Fruit fly (Drosophila melanogaster) whole organism, prepupa: ENCODE results near the gene CG11586.

Experiments used
- Blimp-1 ChIP-seq: fragments of 200-800 bp; sonication (Bioruptor generic); optimal IDR thresholded peaks from 3 replicates; lab custom pipeline; 2017; ENCODE audit warnings: missing biosample characterization, missing genetic modification characterization, mild to moderate bottlenecking, moderate library complexity, missing genetic modification reagents
- CG10669 ChIP-seq: fragments of 200-800 bp; sonication (Bioruptor generic); optimal IDR thresholded peaks from 3 replicates; lab custom pipeline; 2018; ENCODE audit warnings: missing biosample characterization, mild to moderate bottlenecking, missing genetic modification characterization, moderate library complexity
- CG11294 ChIP-seq: fragments of 200-800 bp; sonication (Bioruptor generic); IDR thresholded peaks from 2 replicates; pipeline ENCODE4 v1.3.6; 2022; ENCODE audit warnings: missing biosample characterization, missing genetic modification characterization
- CG11762 ChIP-seq: fragments of 200-800 bp; sonication (Bioruptor generic); optimal IDR thresholded peaks from 3 replicates; lab custom pipeline; 2016; ENCODE audit warnings: missing biosample characterization, missing genetic modification characterization; ENCODE audit not compliant: insufficient read depth
- CG15336 ChIP-seq: fragments of 200-800 bp; sonication (Bioruptor generic); IDR thresholded peaks from 2 replicates; pipeline ENCODE4 v1.3.6; 2022; ENCODE audit warnings: missing biosample characterization, missing genetic modification characterization
- CG1621 ChIP-seq: fragments of 200-800 bp; sonication (Bioruptor generic); optimal IDR thresholded peaks from 3 replicates; lab custom pipeline; 2018; ENCODE audit warnings: missing biosample characterization, mild to moderate bottlenecking, missing genetic modification characterization
- CG16779 ChIP-seq: fragments of 200-800 bp; sonication (Bioruptor generic); optimal IDR thresholded peaks from 3 replicates; lab custom pipeline; 2017; ENCODE audit warnings: missing biosample characterization, mild to moderate bottlenecking, missing genetic modification characterization
- CG3032 ChIP-seq: fragments of 200-800 bp; optimal IDR thresholded peaks from 2 replicates; lab custom pipeline; 2019; ENCODE audit warnings: missing biosample characterization, mild to moderate bottlenecking, missing genetic modification characterization, moderate library complexity
- CG31627 ChIP-seq: fragments of 200-800 bp; sonication (Bioruptor generic); optimal IDR thresholded peaks from 3 replicates; lab custom pipeline; 2016; ENCODE audit warnings: missing biosample characterization, missing genetic modification characterization
- CG34406 ChIP-seq: fragments of 200-800 bp; sonication (Bioruptor generic); optimal IDR thresholded peaks from 3 replicates; lab custom pipeline; 2016; ENCODE audit warnings: missing biosample characterization, missing genetic modification characterization
- CG3919 ChIP-seq: fragments of 200-800 bp; sonication (Bioruptor generic); optimal IDR thresholded peaks from 3 replicates; lab custom pipeline; 2016; ENCODE audit warnings: missing biosample characterization, missing genetic modification characterization
- CG6163 ChIP-seq: fragments of 200-800 bp; sonication (Bioruptor generic); IDR thresholded peaks from 3 replicates; pipeline ENCODE4 v1.3.6; 2022; ENCODE audit warnings: missing biosample characterization, missing genetic modification characterization
- CG6276 ChIP-seq: fragments of 200-800 bp; sonication (Bioruptor generic); optimal IDR thresholded peaks from 2 replicates; lab custom pipeline; 2017; ENCODE audit warnings: missing biosample characterization, mild to moderate bottlenecking, missing genetic modification characterization
- CG6808 ChIP-seq: fragments of 200-800 bp; sonication (Bioruptor generic); optimal IDR thresholded peaks from 3 replicates; lab custom pipeline; 2017; ENCODE audit warnings: missing biosample characterization, missing genetic modification characterization, mild to moderate bottlenecking, moderate library complexity, missing genetic modification reagents
- CG6854 ChIP-seq: fragments of 200-800 bp; sonication (Bioruptor generic); optimal IDR thresholded peaks from 2 replicates; lab custom pipeline; 2017; ENCODE audit warnings: missing biosample characterization, mild to moderate bottlenecking, missing genetic modification characterization
- CG7368 ChIP-seq: fragments of 200-800 bp; sonication (Bioruptor generic); optimal IDR thresholded peaks from 3 replicates; lab custom pipeline; 2016; ENCODE audit warnings: missing biosample characterization, missing genetic modification characterization
- CG8119 ChIP-seq: fragments of 200-800 bp; sonication (Bioruptor generic); IDR thresholded peaks from 3 replicates; pipeline ENCODE4 v1.3.6; 2022; ENCODE audit warnings: missing biosample characterization, missing genetic modification characterization
- CG8632 ChIP-seq: fragments of 200-800 bp; sonication (Bioruptor generic); optimal IDR thresholded peaks from 3 replicates; lab custom pipeline; 2016; ENCODE audit warnings: missing biosample characterization, missing genetic modification characterization
- CG9139 ChIP-seq: fragments of 200-800 bp; sonication (Bioruptor generic); optimal IDR thresholded peaks from 3 replicates; lab custom pipeline; 2017; ENCODE audit warnings: missing biosample characterization, mild to moderate bottlenecking, missing genetic modification characterization
- Hr4 ChIP-seq: fragments of 200-800 bp; sonication (Bioruptor generic); optimal IDR thresholded peaks from 3 replicates; lab custom pipeline; 2016; ENCODE audit warnings: missing biosample characterization, missing genetic modification characterization
- Lpt ChIP-seq: fragments of 200-800 bp; sonication (Bioruptor generic); optimal IDR thresholded peaks from 3 replicates; lab custom pipeline; 2016; ENCODE audit warnings: missing biosample characterization, missing genetic modification characterization
- Met ChIP-seq: fragments of 200-800 bp; sonication (Bioruptor generic); optimal IDR thresholded peaks from 3 replicates; lab custom pipeline; 2016; ENCODE audit warnings: missing biosample characterization, missing genetic modification characterization
- Smox ChIP-seq: fragments of 200-800 bp; sonication (Bioruptor generic); optimal IDR thresholded peaks from 3 replicates; lab custom pipeline; 2016; ENCODE audit warnings: missing biosample characterization, missing genetic modification characterization
- Sox102F ChIP-seq: fragments of 200-800 bp; sonication (Bioruptor generic); optimal IDR thresholded peaks from 2 replicates; lab custom pipeline; 2016; ENCODE audit warnings: missing biosample characterization, mild to moderate bottlenecking, missing genetic modification characterization
- Sox15 ChIP-seq: fragments of 200-800 bp; sonication (Bioruptor generic); optimal IDR thresholded peaks from 3 replicates; lab custom pipeline; 2016; ENCODE audit warnings: missing biosample characterization, missing genetic modification characterization
- acj6 ChIP-seq: fragments of 200-800 bp; sonication (Bioruptor generic); optimal IDR thresholded peaks from 3 replicates; lab custom pipeline; 2016; ENCODE audit warnings: missing biosample characterization, missing genetic modification characterization
- dsx ChIP-seq: fragments of 200-800 bp; optimal IDR thresholded peaks from 3 replicates; lab custom pipeline; 2019; ENCODE audit warnings: missing biosample characterization, mild to moderate bottlenecking, missing genetic modification characterization, moderate library complexity; ENCODE audit not compliant: poor library complexity, severe bottlenecking
- eg ChIP-seq: fragments of 200-800 bp; sonication (Bioruptor generic); IDR thresholded peaks from 3 replicates; pipeline ENCODE4 v1.3.6; 2022; ENCODE audit warnings: missing biosample characterization, missing genetic modification characterization
- esn ChIP-seq: fragments of 200-800 bp; sonication (Bioruptor generic); optimal IDR thresholded peaks from 2 replicates; lab custom pipeline; 2016; ENCODE audit warnings: missing biosample characterization, mild to moderate bottlenecking, missing genetic modification characterization, moderate library complexity
- fd59A ChIP-seq: fragments of 200-800 bp; sonication (Bioruptor generic); optimal IDR thresholded peaks from 2 replicates; lab custom pipeline; 2017; ENCODE audit warnings: missing biosample characterization, mild to moderate bottlenecking, missing genetic modification characterization, missing genetic modification reagents
- fd85E ChIP-seq: fragments of 200-800 bp; sonication (Bioruptor generic); optimal IDR thresholded peaks from 3 replicates; lab custom pipeline; 2016; ENCODE audit warnings: missing biosample characterization, missing genetic modification characterization
- net ChIP-seq: fragments of 200-800 bp; sonication (Bioruptor generic); optimal IDR thresholded peaks from 3 replicates; lab custom pipeline; 2016; ENCODE audit warnings: missing biosample characterization, missing genetic modification characterization
- pdm3 ChIP-seq: fragments of 200-800 bp; sonication (Bioruptor generic); optimal IDR thresholded peaks from 3 replicates; lab custom pipeline; 2016; ENCODE audit warnings: missing biosample characterization, missing genetic modification characterization
- salr ChIP-seq, 2 experiments: fragments of 200-800 bp; sonication (Bioruptor generic); optimal IDR thresholded peaks; 3 replicates each; lab custom pipeline; 2016 to 2018; ENCODE audit warnings: missing biosample characterization in 2 of 2, missing genetic modification characterization in 2 of 2, mild to moderate bottlenecking in 1 of 2
- spab ChIP-seq: fragments of 200-800 bp; sonication (Bioruptor generic); optimal IDR thresholded peaks from 2 replicates; lab custom pipeline; 2017; ENCODE audit warnings: missing biosample characterization, mild to moderate bottlenecking, missing genetic modification characterization, missing genetic modification reagents
- ss ChIP-seq, 2 experiments: fragments of 200-800 bp; sonication (Bioruptor generic); optimal IDR thresholded peaks; 2 replicates in 1 of 2; 3 replicates in 1 of 2; lab custom pipeline; 2017 to 2018; ENCODE audit warnings: mild to moderate bottlenecking in 2 of 2, missing biosample characterization in 2 of 2, missing genetic modification characterization in 2 of 2, moderate library complexity in 1 of 2
- svp ChIP-seq: fragments of 200-800 bp; sonication (Bioruptor generic); peaks from one replicate; lab custom pipeline; 2016; ENCODE audit warnings: missing biosample characterization, missing genetic modification characterization

CG11586 gene

dm6 chr3L:4227164-4227563 lies 35.1 kb downstream of the CG11586 start, which contains the start of gene CG46460 (continued):
- TF ChIP-seq CG34406 (GFP tag; lab: Kevin White, UChicago), result no peak
- no peak for TF ChIP-seq salr (GFP tag; optimal IDR thresholded peaks at IDR 0.05; lab: Kevin White, UChicago)
- no peak for TF ChIP-seq CG6808 (GFP tag; lab: Kevin White, UChicago)
- peak; percentile 36 for TF ChIP-seq Met (GFP tag; lab: Kevin White, UChicago)
- no peak for TF ChIP-seq dsx (GFP tag; lab: Kevin White, UChicago)
- TF ChIP-seq spab (GFP tag; lab: Kevin White, UChicago), result no peak
- 0 out of 3 replicates have a peak, but pooled peaks have one; percentile 16 for TF ChIP-seq CG6163 (GFP tag; lab: Robert Waterston, UW)
- no peak for TF ChIP-seq CG11294 (GFP tag; lab: Robert Waterston, UW)
- peak in 1 of 2 experiments; percentile 7 for TF ChIP-seq ss (GFP tag; optimal IDR thresholded peaks at IDR 0.05; lab: Kevin White, UChicago)
- peak; percentile 8 for TF ChIP-seq Smox (GFP tag; lab: Kevin White, UChicago)
- TF ChIP-seq CG8119 (GFP tag; lab: Robert Waterston, UW), result no peak
- peak; percentile 17 for TF ChIP-seq Blimp-1
- TF ChIP-seq CG3032 (tag; lab: Kevin White, UChicago), result peak; percentile 4
- no peak for TF ChIP-seq CG7368 (GFP tag; lab: Kevin White, UChicago)
- TF ChIP-seq Lpt (GFP tag; lab: Kevin White, UChicago), result no peak
- peak; percentile 39 for TF ChIP-seq CG31627 (GFP tag; lab: Kevin White, UChicago)
- peak; percentile 94 for TF ChIP-seq CG1621 (tag; lab: Kevin White, UChicago)
- TF ChIP-seq CG6854 (GFP tag; lab: Kevin White, UChicago), result no peak
- no peak for TF ChIP-seq Sox15 (GFP tag; lab: Kevin White, UChicago)
- TF ChIP-seq fd85E (GFP tag; lab: Kevin White, UChicago), result no peak
- TF ChIP-seq CG15336 (GFP tag; lab: Robert Waterston, UW), result no peak
- TF ChIP-seq acj6 (GFP tag; lab: Kevin White, UChicago), result peak; percentile 5
- no peak for TF ChIP-seq CG3919
- TF ChIP-seq fd59A (GFP tag; lab: Kevin White, UChicago), result no peak
- no peak for TF ChIP-seq Hr4 (GFP tag; lab: Kevin White, UChicago)
- TF ChIP-seq CG10669 (GFP tag; lab: Kevin White, UChicago), result peak; percentile 26
- TF ChIP-seq Sox102F, result peak; percentile 26
- TF ChIP-seq esn, result peak; percentile 20
- TF ChIP-seq net (GFP tag; lab: Kevin White, UChicago), result no peak
- TF ChIP-seq pdm3 (GFP tag; lab: Kevin White, UChicago), result no peak
- no peak for TF ChIP-seq CG8632

dm6 chr3L:4225647-4226470 lies 36.4 kb downstream of the CG11586 start:
- TF ChIP-seq eg (GFP tag; lab: Robert Waterston, UW) (0 out of 3 replicates have a peak, but pooled peaks have one; percentile 34), CG15336 (GFP tag; lab: Robert Waterston, UW) (peak; percentile 35; the same call in 1 of the 2 replicates), CG6808 (GFP tag; lab: Kevin White, UChicago) (peak; percentile 23), CG10669 (GFP tag; lab: Kevin White, UChicago) (peak; percentile 14), spab (GFP tag; lab: Kevin White, UChicago) (no peak), CG6276 (GFP tag; lab: Kevin White, UChicago) (peak; percentile 49), ss (GFP tag; optimal IDR thresholded peaks at IDR 0.05; lab: Kevin White, UChicago) (peak; percentile 16 to 56), CG16779 (peak; percentile 15), dsx (GFP tag; lab: Kevin White, UChicago) (no peak), CG11762 (no peak), CG9139 (GFP tag; lab: Kevin White, UChicago) (no peak), CG6163 (GFP tag; lab: Robert Waterston, UW) (0 out of 3 replicates have a peak, but pooled peaks have one; percentile 12), svp (GFP tag; lab: Kevin White, UChicago) (peak; percentile 84)
